Worm (Caenorhabditis elegans) whole organism, L2 larva: ENCODE measurements around the gene cpt-6.

Source experiments
- crh-2 ChIP-seq: sonication (generic microtip); optimal IDR thresholded peaks from 2 replicates; lab custom pipeline; 2017; ENCODE audit warnings: missing biosample characterization, missing genetic modification characterization
- lsy-2 ChIP-seq, 2 experiments: fragments of 150-350 bp in 1 of 2; sonication (generic microtip) in 1 of 2; optimal IDR thresholded peaks; 2 replicates each; lab custom pipeline; 2014 to 2017; ENCODE audit warnings: missing biosample characterization in 2 of 2, missing genetic modification characterization in 2 of 2
- nhr-11 ChIP-seq: fragments of 150-350 bp; optimal IDR thresholded peaks from 2 replicates; lab custom pipeline; 2014; ENCODE audit warnings: missing biosample characterization, missing genetic modification characterization
- snpc-4 ChIP-seq: fragments of 150-350 bp; optimal IDR thresholded peaks from 2 replicates; lab custom pipeline; 2014; ENCODE audit warnings: missing biosample characterization, missing genetic modification characterization
- unc-62 ChIP-seq: fragments of 150-350 bp; optimal IDR thresholded peaks from 2 replicates; lab custom pipeline; 2014; ENCODE audit warnings: missing biosample characterization, missing genetic modification reagents, missing genetic modification characterization

ce11 chrV:6462606-6463005 is 31.1 kb downstream of the cpt-6 start:
- TF ChIP-seq nhr-11 (tag; lab: Kevin White, UChicago): no peak
- TF ChIP-seq lsy-2 (tag; optimal IDR thresholded peaks at IDR 0.05; lab: Kevin White, UChicago): no peak
- TF ChIP-seq snpc-4 (tag; lab: Kevin White, UChicago): no peak
- no peak for TF ChIP-seq unc-62
- peak; percentile 61 for TF ChIP-seq crh-2
